Worm (Caenorhabditis elegans) whole organism, young adult: ENCODE measurements around the gene T19C3.3.

Source experiments
- B0035.1 ChIP-seq: sonication (generic microtip); optimal IDR thresholded peaks from 2 replicates; lab custom pipeline; 2016; ENCODE audit warnings: missing genetic modification characterization, mild to moderate bottlenecking, missing compliant biosample characterization, missing genotype, missing genetic modification reagents
- D2030.7 ChIP-seq: fragments of 200-800 bp; sonication (Bioruptor generic); IDR thresholded peaks from 2 replicates; pipeline ENCODE4 v1.3.6; 2022; ENCODE audit warnings: missing genetic modification reagents, missing genetic modification characterization, missing compliant biosample characterization
- F22D6.2 ChIP-seq: sonication (generic microtip); optimal IDR thresholded peaks from 2 replicates; lab custom pipeline; 2016; ENCODE audit warnings: mild to moderate bottlenecking, missing genetic modification characterization, missing compliant biosample characterization
- F39B2.1 ChIP-seq: fragments of 200-800 bp; sonication (Bioruptor generic); IDR thresholded peaks from 2 replicates; pipeline ENCODE4 v1.3.6; 2022; ENCODE audit warnings: missing genetic modification reagents, missing genetic modification characterization, missing compliant biosample characterization
- F55B11.4 ChIP-seq: sonication (generic microtip); optimal IDR thresholded peaks from 2 replicates; lab custom pipeline; 2016; ENCODE audit warnings: missing compliant biosample characterization, missing genetic modification characterization, borderline replicate concordance; ENCODE audit not compliant: insufficient read depth
- Y56A3A.18 ChIP-seq: fragments of 200-800 bp; sonication (Bioruptor generic); IDR thresholded peaks from 2 replicates; pipeline ENCODE4 v1.3.6; 2022; ENCODE audit warnings: missing genetic modification reagents, missing genetic modification characterization, missing compliant biosample characterization
- Y67H2A.10 ChIP-seq: fragments of 200-800 bp; sonication (Bioruptor generic); conservative IDR thresholded peaks from 2 replicates; pipeline ENCODE4 v1.3.6; 2022; ENCODE audit warnings: missing genetic modification reagents, missing genetic modification characterization, missing compliant biosample characterization
- Y79H2A.3 ChIP-seq: fragments of 200-800 bp; sonication (Bioruptor generic); conservative IDR thresholded peaks from 2 replicates; pipeline ENCODE4 v1.3.6; 2022; ENCODE audit warnings: missing genetic modification reagents, missing genetic modification characterization, missing compliant biosample characterization
- aptf-3 ChIP-seq: fragments of 200-800 bp; sonication (Bioruptor generic); IDR thresholded peaks from 2 replicates; pipeline ENCODE4 v1.3.6; 2022; ENCODE audit warnings: missing genetic modification characterization, missing compliant biosample characterization
- atf-7 ChIP-seq: sonication (generic microtip); optimal IDR thresholded peaks from 2 replicates; lab custom pipeline; 2017; ENCODE audit warnings: mild to moderate bottlenecking, missing genetic modification characterization, missing compliant biosample characterization
- attf-3 ChIP-seq: fragments of 200-800 bp; sonication (Bioruptor generic); conservative IDR thresholded peaks from 2 replicates; pipeline ENCODE4 v1.3.6; 2022; ENCODE audit warnings: missing genetic modification reagents, missing genetic modification characterization, missing compliant biosample characterization
- attf-5 ChIP-seq: fragments of 200-800 bp; sonication (Bioruptor generic); optimal IDR thresholded peaks from 2 replicates; lab custom pipeline; 2018; ENCODE audit warnings: mild to moderate bottlenecking, missing genetic modification characterization, missing compliant biosample characterization
- bed-2 ChIP-seq: fragments of 200-800 bp; sonication (Bioruptor generic); IDR thresholded peaks from 2 replicates; pipeline ENCODE4 v1.3.6; 2022; ENCODE audit warnings: missing genetic modification reagents, missing genetic modification characterization, missing compliant biosample characterization
- ccch-3 ChIP-seq: fragments of 200-800 bp; sonication (Bioruptor generic); optimal IDR thresholded peaks from 2 replicates; lab custom pipeline; 2018; ENCODE audit warnings: mild to moderate bottlenecking, missing genetic modification characterization, missing compliant biosample characterization
- ceh-79 ChIP-seq: sonication (generic microtip); optimal IDR thresholded peaks from 2 replicates; lab custom pipeline; 2017; ENCODE audit warnings: mild to moderate bottlenecking, missing genetic modification characterization, missing compliant biosample characterization
- ekl-4 ChIP-seq: fragments of 200-800 bp; sonication (Bioruptor generic); IDR thresholded peaks from 2 replicates; pipeline ENCODE4 v1.3.6; 2022; ENCODE audit warnings: missing genetic modification reagents, missing genetic modification characterization, missing compliant biosample characterization
- ets-4 ChIP-seq: fragments of 200-800 bp; sonication (Bioruptor generic); optimal IDR thresholded peaks from 2 replicates; lab custom pipeline; 2018; ENCODE audit warnings: mild to moderate bottlenecking, missing genetic modification characterization, missing compliant biosample characterization
- gei-17 ChIP-seq: fragments of 200-800 bp; sonication (Bioruptor generic); optimal IDR thresholded peaks from 2 replicates; lab custom pipeline; 2018; ENCODE audit warnings: mild to moderate bottlenecking, missing genetic modification characterization, missing compliant biosample characterization
- lag-1 ChIP-seq: fragments of 200-800 bp; sonication (Bioruptor generic); IDR thresholded peaks from 2 replicates; pipeline ENCODE4 v1.3.6; 2022; ENCODE audit warnings: missing genetic modification reagents, missing genetic modification characterization, missing compliant biosample characterization
- lin-35 ChIP-seq, 3 experiments: fragments of 150-350 bp in 2 of 3; sonication (generic microtip) in 1 of 3; optimal IDR thresholded peaks; 2 replicates each; lab custom pipeline; 2014 to 2018; ENCODE audit warnings: missing biosample characterization in 3 of 3, missing genetic modification characterization in 3 of 3, missing genetic modification reagents in 3 of 3
- lin-40 ChIP-seq: sonication (generic microtip); optimal IDR thresholded peaks from 2 replicates; lab custom pipeline; 2016; ENCODE audit warnings: missing genetic modification characterization, mild to moderate bottlenecking, missing compliant biosample characterization, missing genotype, missing genetic modification reagents
- lsl-1 ChIP-seq: fragments of 200-800 bp; sonication (Bioruptor generic); optimal IDR thresholded peaks from 2 replicates; lab custom pipeline; 2018; ENCODE audit warnings: mild to moderate bottlenecking, missing genetic modification characterization, moderate library complexity, missing compliant biosample characterization
- madf-10 ChIP-seq: sonication (generic microtip); optimal IDR thresholded peaks from 2 replicates; lab custom pipeline; 2016; ENCODE audit warnings: mild to moderate bottlenecking, missing genetic modification characterization, missing compliant biosample characterization
- madf-6 ChIP-seq: fragments of 200-800 bp; sonication (Bioruptor generic); IDR thresholded peaks from 2 replicates; pipeline ENCODE4 v1.3.6; 2022; ENCODE audit warnings: missing genetic modification reagents, missing genetic modification characterization, missing compliant biosample characterization
- nfya-2 ChIP-seq: fragments of 200-800 bp; sonication (Bioruptor generic); IDR thresholded peaks from 2 replicates; pipeline ENCODE4 v1.3.6; 2022; ENCODE audit warnings: missing genetic modification reagents, missing genetic modification characterization, missing compliant biosample characterization
- nhr-80 ChIP-seq: sonication (generic microtip); optimal IDR thresholded peaks from 2 replicates; lab custom pipeline; 2016; ENCODE audit warnings: missing genetic modification characterization, missing compliant biosample characterization
- rpc-1 ChIP-seq, 2 experiments: fragments of 150-350 bp in 1 of 2; sonication (generic microtip) in 1 of 2; optimal IDR thresholded peaks; 2 replicates each; lab custom pipeline; 2014 to 2018; ENCODE audit warnings: missing biosample characterization in 1 of 2, missing genetic modification characterization in 1 of 2, missing genetic modification reagents in 1 of 2, missing genotype in 1 of 2
- sdz-38 ChIP-seq: sonication (generic microtip); optimal IDR thresholded peaks from 2 replicates; lab custom pipeline; 2016; ENCODE audit warnings: missing genotype, missing genetic modification characterization, missing compliant biosample characterization
- sea-2 ChIP-seq: fragments of 200-800 bp; sonication (Bioruptor generic); IDR thresholded peaks from 2 replicates; pipeline ENCODE4 v1.3.6; 2022; ENCODE audit warnings: missing genetic modification characterization, missing compliant biosample characterization
- sptf-2 ChIP-seq: fragments of 200-800 bp; sonication (Bioruptor generic); optimal IDR thresholded peaks from 2 replicates; lab custom pipeline; 2018; ENCODE audit warnings: mild to moderate bottlenecking, missing genetic modification characterization, missing compliant biosample characterization
- tbx-9 ChIP-seq: sonication (generic microtip); optimal IDR thresholded peaks from 2 replicates; lab custom pipeline; 2016; ENCODE audit warnings: borderline replicate concordance, missing genetic modification characterization, inconsistent platforms, missing compliant biosample characterization
- unc-62 ChIP-seq: fragments of 150-350 bp; optimal IDR thresholded peaks from 2 replicates; lab custom pipeline; 2014; ENCODE audit warnings: missing biosample characterization, missing genetic modification reagents, missing genetic modification characterization
- ztf-18 ChIP-seq: sonication (generic microtip); optimal IDR thresholded peaks from 2 replicates; lab custom pipeline; 2016; ENCODE audit warnings: missing genotype, mild to moderate bottlenecking, missing genetic modification characterization, missing compliant biosample characterization
- ztf-22 ChIP-seq: fragments of 200-800 bp; sonication (Bioruptor generic); optimal IDR thresholded peaks from 2 replicates; lab custom pipeline; 2018; ENCODE audit warnings: mild to moderate bottlenecking, missing genetic modification characterization, moderate library complexity, missing compliant biosample characterization

Gene T19C3.3

ce11 chrIII:646454-646853, 32.1 kb upstream of the T19C3.3 start, which contains the start of gene orai-1:
TSS of gene orai-1 (plus strand) at chrIII:646754.
- TF ChIP-seq F22D6.2 (tag; lab: Kevin White, UChicago) (no peak), rpc-1 (optimal IDR thresholded peaks at IDR 0.05; lab: Kevin White, UChicago) (no peak), rpc-1 (tag; optimal IDR thresholded peaks at IDR 0.05; lab: Kevin White, UChicago) (no peak), sea-2 (no peak), F39B2.1 (GFP tag; lab: Robert Waterston, UW) (no peak), lsl-1 (GFP tag; lab: Kevin White, UChicago) (no peak), F55B11.4 (tag; lab: Kevin White, UChicago) (no peak), lin-35 (GFP tag; optimal IDR thresholded peaks at IDR 0.05; lab: Kevin White, UChicago) (no peak), ccch-3 (no peak), ztf-18 (no peak), attf-5 (no peak), unc-62 (GFP tag; lab: Kevin White, UChicago) (no peak), nfya-2 (GFP tag; lab: Robert Waterston, UW) (no peak), D2030.7 (no peak), bed-2 (no peak), Y79H2A.3 (GFP tag; lab: Robert Waterston, UW) (no peak), B0035.1 (no peak), sptf-2 (GFP tag; lab: Kevin White, UChicago) (no peak)

- TF ChIP-seq lag-1 (GFP tag; lab: Robert Waterston, UW) = no peak
- no peak for TF ChIP-seq ekl-4 (GFP tag; lab: Robert Waterston, UW)
- no peak for TF ChIP-seq unc-62 (GFP tag; lab: Kevin White, UChicago)
- TF ChIP-seq aptf-3 = no peak
- TF ChIP-seq ztf-22 (GFP tag; lab: Kevin White, UChicago) = no peak
- no peak for TF ChIP-seq lin-40 (tag; lab: Kevin White, UChicago)
- no peak for TF ChIP-seq nhr-80 (tag; lab: Kevin White, UChicago)
Observed at ce11 chrIII:644660-645059, 30.3 kb upstream of the T19C3.3 start.

DNA sequence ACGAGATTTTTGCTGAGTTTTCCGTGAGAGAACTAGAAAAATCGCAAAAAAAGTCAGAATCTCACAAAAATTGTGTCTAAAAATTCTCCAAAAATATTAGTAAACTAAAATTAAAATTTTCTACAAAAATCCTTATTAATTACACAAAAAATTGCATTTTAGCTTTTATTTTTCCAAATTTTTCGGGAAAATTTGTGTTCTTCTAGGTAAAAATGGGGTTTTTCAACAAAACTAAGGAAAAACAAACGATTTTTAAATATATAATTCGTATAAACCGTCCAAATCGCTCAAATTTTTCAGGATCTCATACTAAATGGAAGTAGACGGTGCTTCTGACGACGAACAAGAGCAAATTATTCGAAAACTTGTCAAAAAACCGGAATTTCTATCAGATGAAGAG, 27.4 kb upstream of the T19C3.3 start, which contains the start of gene W06E11.1:
Gene W06E11.1, plus strand, starts transcription at position 301 of the 400 bp plus-strand sequence.
- TF ChIP-seq nfya-2 (GFP tag; lab: Robert Waterston, UW) (no peak), attf-3 (GFP tag; lab: Robert Waterston, UW) (no peak), atf-7 (no peak), Y67H2A.10 (GFP tag; lab: Robert Waterston, UW) (no peak), aptf-3 (no peak), lin-35 (GFP tag; optimal IDR thresholded peaks at IDR 0.05; lab: Kevin White, UChicago) (no peak), tbx-9 (no peak), ztf-22 (GFP tag; lab: Kevin White, UChicago) (no peak), madf-10 (tag; lab: Kevin White, UChicago) (no peak), Y56A3A.18 (GFP tag; lab: Robert Waterston, UW) (no peak), ceh-79 (tag; lab: Kevin White, UChicago) (no peak), madf-6 (GFP tag; lab: Robert Waterston, UW) (no peak), sdz-38 (tag; lab: Kevin White, UChicago) (no peak), nhr-80 (tag; lab: Kevin White, UChicago) (no peak), ets-4 (GFP tag; lab: Kevin White, UChicago) (no peak), gei-17 (GFP tag; lab: Kevin White, UChicago) (no peak)
